Fruit fly (Drosophila melanogaster) whole organism, wandering third instar larva: ENCODE data around the gene S1P.

Experiments
- Abd-B ChIP-seq: fragments of >200 bp; optimal IDR thresholded peaks from 2 replicates; lab custom pipeline; 2017; ENCODE audit warnings: missing biosample characterization, missing genetic modification characterization
- CG32264 ChIP-seq: fragments of 200-800 bp; sonication (Bioruptor generic); optimal IDR thresholded peaks from 2 replicates; lab custom pipeline; 2016; ENCODE audit warnings: missing biosample characterization, missing genetic modification characterization
- CG9705 ChIP-seq: fragments of 200-800 bp; sonication (Bioruptor generic); optimal IDR thresholded peaks from 2 replicates; lab custom pipeline; 2018; ENCODE audit warnings: missing biosample characterization, mild to moderate bottlenecking, missing genetic modification characterization
- CrebA ChIP-seq: fragments of 200-800 bp; sonication (Bioruptor generic); optimal IDR thresholded peaks from 2 replicates; lab custom pipeline; 2016; ENCODE audit warnings: missing biosample characterization, mild to moderate bottlenecking, missing genetic modification characterization, borderline replicate concordance
- Dfd ChIP-seq: fragments of >200 bp; optimal IDR thresholded peaks from 2 replicates; lab custom pipeline; 2017; ENCODE audit warnings: missing biosample characterization, missing genetic modification characterization
- Dif ChIP-seq: fragments of 200-275, 200-300 bp; sonication (Bioruptor generic); optimal IDR thresholded peaks from 2 replicates; lab custom pipeline; 2018; ENCODE audit warnings: missing biosample characterization, missing genetic modification characterization; ENCODE audit not compliant: partially characterized antibody
- GATAd ChIP-seq: sonication (Bioruptor generic); optimal IDR thresholded peaks from 2 replicates; lab custom pipeline; 2016; ENCODE audit warnings: missing biosample characterization, missing genetic modification characterization
- HLH106 ChIP-seq: fragments of 200-800 bp; optimal IDR thresholded peaks from 3 replicates; lab custom pipeline; 2019; ENCODE audit warnings: missing biosample characterization, mild to moderate bottlenecking, missing genetic modification characterization, moderate library complexity
- Hnf4 ChIP-seq: fragments of 200-800 bp; sonication (Bioruptor generic); optimal IDR thresholded peaks from 2 replicates; lab custom pipeline; 2016; ENCODE audit warnings: missing biosample characterization, mild to moderate bottlenecking, missing genetic modification characterization
- Hr78 ChIP-seq: fragments of >200 bp; optimal IDR thresholded peaks from 2 replicates; lab custom pipeline; 2017; ENCODE audit warnings: missing biosample characterization, missing genetic modification characterization
- Hr83 ChIP-seq: fragments of 200-300 bp; sonication (Bioruptor generic); optimal IDR thresholded peaks from 2 replicates; lab custom pipeline; 2016; ENCODE audit warnings: missing biosample characterization, mild to moderate bottlenecking, missing genetic modification characterization, moderate library complexity; ENCODE audit not compliant: poor library complexity, severe bottlenecking
- Jra ChIP-seq: sonication (Bioruptor generic); optimal IDR thresholded peaks from 2 replicates; lab custom pipeline; 2016; ENCODE audit warnings: missing biosample characterization, missing genetic modification characterization
- Mio ChIP-seq: sonication (Bioruptor generic); optimal IDR thresholded peaks from 2 replicates; lab custom pipeline; 2016; ENCODE audit warnings: missing biosample characterization, missing genetic modification characterization
- Myc ChIP-seq: fragments of >200 bp; optimal IDR thresholded peaks from 2 replicates; lab custom pipeline; 2017
- N ChIP-seq: fragments of >200 bp; optimal IDR thresholded peaks from 2 replicates; lab custom pipeline; 2018; ENCODE audit warnings: missing biosample characterization, missing external identifiers, missing genetic modification characterization
- OdsH ChIP-seq: fragments of 200-800 bp; sonication (Bioruptor generic); optimal IDR thresholded peaks from 2 replicates; lab custom pipeline; 2016; ENCODE audit warnings: missing biosample characterization, mild to moderate bottlenecking, missing genetic modification characterization
- Rel ChIP-seq, 2 experiments: fragments of 200-800 bp; sonication (Bioruptor generic) in 1 of 2; optimal IDR thresholded peaks; 2 replicates in 1 of 2; 3 replicates in 1 of 2; lab custom pipeline; 2016 to 2019; ENCODE audit warnings: mild to moderate bottlenecking in 2 of 2, missing biosample characterization in 2 of 2, missing genetic modification characterization in 2 of 2, moderate library complexity in 1 of 2
- Sp1 ChIP-seq: fragments of 200-800 bp; sonication (Bioruptor generic); optimal IDR thresholded peaks from 3 replicates; lab custom pipeline; 2019; ENCODE audit warnings: missing biosample characterization, mild to moderate bottlenecking, missing genetic modification characterization, moderate library complexity
- Vsx2 ChIP-seq: fragments of 200-300, 225-300 bp; sonication (Bioruptor generic); optimal IDR thresholded peaks from 2 replicates; lab custom pipeline; 2018; ENCODE audit warnings: missing biosample characterization, missing genetic modification characterization; ENCODE audit not compliant: partially characterized antibody
- br ChIP-seq: fragments of 200-800 bp; sonication (Bioruptor generic); optimal IDR thresholded peaks from 2 replicates; lab custom pipeline; 2016; ENCODE audit warnings: missing biosample characterization, missing genetic modification characterization
- brk ChIP-seq: fragments of 200-800 bp; sonication (Bioruptor generic); optimal IDR thresholded peaks from 2 replicates; lab custom pipeline; 2016; ENCODE audit warnings: missing biosample characterization, mild to moderate bottlenecking, missing genetic modification characterization
- dl ChIP-seq, 2 experiments: fragments of 175-275, 200-275 bp in 1 of 2; fragments of 200-275 bp in 1 of 2; sonication (Bioruptor generic); optimal IDR thresholded peaks; lab custom pipeline; 2018; ENCODE audit warnings: mild to moderate bottlenecking in 2 of 2, missing biosample characterization in 2 of 2, missing genetic modification characterization in 2 of 2, moderate library complexity in 2 of 2; ENCODE audit not compliant: partially characterized antibody in 2 of 2, insufficient read depth in 1 of 2
- dmrt93B ChIP-seq: fragments of 200-800 bp; sonication (Bioruptor generic); optimal IDR thresholded peaks from 2 replicates; lab custom pipeline; 2018; ENCODE audit warnings: missing biosample characterization, mild to moderate bottlenecking, missing genetic modification characterization
- dsf ChIP-seq: sonication (Bioruptor generic); optimal IDR thresholded peaks from 2 replicates; lab custom pipeline; 2016; ENCODE audit warnings: missing biosample characterization, missing genetic modification characterization, borderline replicate concordance
- ey ChIP-seq: fragments of 200-800 bp; sonication (Bioruptor generic); optimal IDR thresholded peaks from 2 replicates; lab custom pipeline; 2016; ENCODE audit warnings: missing biosample characterization, missing genetic modification characterization
- foxo ChIP-seq, 2 experiments: fragments of 200-800 bp; sonication (Bioruptor generic); optimal IDR thresholded peaks; 2 replicates in 1 of 2; 3 replicates in 1 of 2; lab custom pipeline; 2016 to 2017; ENCODE audit warnings: missing biosample characterization in 2 of 2, missing genetic modification characterization in 2 of 2
- fru ChIP-seq: fragments of 200-800 bp; sonication (Bioruptor generic); optimal IDR thresholded peaks from 3 replicates; lab custom pipeline; 2016; ENCODE audit warnings: missing biosample characterization, mild to moderate bottlenecking, missing genetic modification characterization
- h ChIP-seq: fragments of 200-800 bp; sonication (Bioruptor generic); optimal IDR thresholded peaks from 3 replicates; lab custom pipeline; 2016; ENCODE audit warnings: missing biosample characterization, mild to moderate bottlenecking, missing genetic modification characterization
- jim ChIP-seq: fragments of 175-275, 200-325 bp; sonication (Bioruptor generic); optimal IDR thresholded peaks from 2 replicates; lab custom pipeline; 2016; ENCODE audit warnings: missing biosample characterization, mild to moderate bottlenecking, missing genetic modification characterization
- lola ChIP-seq: fragments of >200 bp; optimal IDR thresholded peaks from 2 replicates; lab custom pipeline; 2017; ENCODE audit warnings: missing biosample characterization, missing genetic modification characterization
- pan ChIP-seq: fragments of >200 bp; optimal IDR thresholded peaks from 2 replicates; lab custom pipeline; 2017
- psq ChIP-seq: fragments of 200-800 bp; sonication (Bioruptor generic); optimal IDR thresholded peaks from 3 replicates; lab custom pipeline; 2017; ENCODE audit warnings: missing biosample characterization, mild to moderate bottlenecking, missing genetic modification characterization, moderate library complexity
- rgr ChIP-seq: fragments of 200-800 bp; sonication (Bioruptor generic); optimal IDR thresholded peaks from 3 replicates; lab custom pipeline; 2016; ENCODE audit warnings: missing biosample characterization, mild to moderate bottlenecking, missing genetic modification characterization
- sage ChIP-seq: fragments of 200-800 bp; sonication (Bioruptor generic); optimal IDR thresholded peaks from 2 replicates; lab custom pipeline; 2016; ENCODE audit warnings: missing biosample characterization, mild to moderate bottlenecking, missing genetic modification characterization
- sv ChIP-seq: fragments of 200-800 bp; sonication (Bioruptor generic); optimal IDR thresholded peaks from 3 replicates; lab custom pipeline; 2016; ENCODE audit warnings: missing biosample characterization, missing genetic modification characterization
- tai ChIP-seq: sonication (Bioruptor generic); optimal IDR thresholded peaks from 2 replicates; lab custom pipeline; 2016; ENCODE audit warnings: missing biosample characterization, missing genetic modification characterization
- usp ChIP-seq: fragments of >200 bp; optimal IDR thresholded peaks from 2 replicates; lab custom pipeline; 2017; ENCODE audit warnings: missing biosample characterization, missing genetic modification characterization
- woc ChIP-seq: sonication (Bioruptor generic); optimal IDR thresholded peaks from 2 replicates; lab custom pipeline; 2016; ENCODE audit warnings: missing biosample characterization, mild to moderate bottlenecking, missing genetic modification characterization

The S1P gene

dm6 chr3L:21640815-21641214, 23.6 kb upstream of the S1P start, which contains the start of gene Atox1:
TSS of gene Atox1 (plus strand) at chr3L:21640995.
- no peak for TF ChIP-seq sage
- TF ChIP-seq Mio (GFP tag; lab: Kevin White, UChicago) = no peak
- peak; percentile 56 for TF ChIP-seq HLH106
- TF ChIP-seq psq (GFP tag; lab: Kevin White, UChicago) = no peak
- no peak for TF ChIP-seq usp
- peak; percentile 15 for TF ChIP-seq h (GFP tag; lab: Kevin White, UChicago)
- TF ChIP-seq Hr78 (GFP tag; lab: Kevin White, UChicago) = no peak
- TF ChIP-seq Myc (lab: Kevin White, UChicago) = peak; percentile 74
- TF ChIP-seq Vsx2 (GFP tag; lab: Kevin White, UChicago) = no peak
- TF ChIP-seq N (GFP tag; lab: Kevin White, UChicago) = no peak
- TF ChIP-seq sv = peak; percentile 10
- TF ChIP-seq dsf = no peak
- no peak for TF ChIP-seq lola
- no peak for TF ChIP-seq CrebA (GFP tag; lab: Kevin White, UChicago)
- no peak for TF ChIP-seq fru (GFP tag; lab: Kevin White, UChicago)
- no peak for TF ChIP-seq tai (GFP tag; lab: Kevin White, UChicago)
- TF ChIP-seq Jra (GFP tag; lab: Kevin White, UChicago) = no peak
- no peak for TF ChIP-seq Rel (GFP tag; optimal IDR thresholded peaks at IDR 0.05; lab: Kevin White, UChicago)
- peak; percentile 63 for TF ChIP-seq Rel (tag; optimal IDR thresholded peaks at IDR 0.05; lab: Kevin White, UChicago)
- peak; percentile 70 for TF ChIP-seq CG9705
- TF ChIP-seq rgr (GFP tag; lab: Kevin White, UChicago) = peak; percentile 45
- TF ChIP-seq OdsH = peak; percentile 5
- TF ChIP-seq br (GFP tag; lab: Kevin White, UChicago) = no peak
- no peak for TF ChIP-seq Abd-B (GFP tag; lab: Kevin White, UChicago)
- TF ChIP-seq Dif = no peak
- no peak for TF ChIP-seq GATAd
- TF ChIP-seq Dfd = no peak
- TF ChIP-seq brk (GFP tag; lab: Kevin White, UChicago) = no peak
- no peak for TF ChIP-seq Hr83
- no peak for TF ChIP-seq pan (lab: Kevin White, UChicago)
- no peak for TF ChIP-seq CG32264 (GFP tag; lab: Kevin White, UChicago)
- TF ChIP-seq Hnf4 (GFP tag; lab: Kevin White, UChicago) = no peak
- TF ChIP-seq foxo (GFP tag; optimal IDR thresholded peaks at IDR 0.05; lab: Kevin White, UChicago) = no peak
- no peak for TF ChIP-seq dl (GFP tag; optimal IDR thresholded peaks at IDR 0.05; lab: Kevin White, UChicago; ENCODE audit: insufficient read depth in 1 of 2, partially characterized antibody in 2 of 2)
- no peak for TF ChIP-seq ey (GFP tag; lab: Kevin White, UChicago)
- TF ChIP-seq dmrt93B (GFP tag; lab: Kevin White, UChicago) = peak; percentile 27
- TF ChIP-seq jim (GFP tag; lab: Kevin White, UChicago) = peak; percentile 7
- peak; percentile 46 for TF ChIP-seq Sp1 (GFP tag; lab: Kevin White, UChicago)
- TF ChIP-seq woc = no peak
- TF ChIP-seq, all 38 proteins: peak for 11

- no peak for TF ChIP-seq Dfd
- no peak for TF ChIP-seq Hnf4 (GFP tag; lab: Kevin White, UChicago)
- TF ChIP-seq brk (GFP tag; lab: Kevin White, UChicago) = no peak
- TF ChIP-seq fru (GFP tag; lab: Kevin White, UChicago) = no peak
- TF ChIP-seq sage = no peak
- TF ChIP-seq Hr78 (GFP tag; lab: Kevin White, UChicago) = no peak
- no peak for TF ChIP-seq GATAd
- TF ChIP-seq N (GFP tag; lab: Kevin White, UChicago) = no peak
- TF ChIP-seq Vsx2 (GFP tag; lab: Kevin White, UChicago) = no peak
- no peak for TF ChIP-seq tai (GFP tag; lab: Kevin White, UChicago)
- no peak for TF ChIP-seq psq (GFP tag; lab: Kevin White, UChicago)
- TF ChIP-seq, all 38 proteins: peak for 0
Measured at dm6 chr3L:21639059-21639458, 21.9 kb upstream of the S1P start, which contains the start of gene CG32445. TSS of gene CG32445 (plus strand) at chr3L:21639359.
